Worm (Caenorhabditis elegans) whole organism, dauer: ENCODE measurements around the gene T23B12.11.

Experiments
- unc-62 ChIP-seq: sonication (generic microtip); optimal IDR thresholded peaks from 2 replicates; lab custom pipeline; 2017; ENCODE audit warnings: missing biosample characterization, missing genetic modification reagents, missing genetic modification characterization

Gene T23B12.11

ce11 chrV:8435292-8435691, 19.9 kb upstream of the T23B12.11 start:
- no peak for TF ChIP-seq unc-62

ce11 chrV:8437358-8437757, 17.8 kb upstream of the T23B12.11 start:
- TF ChIP-seq unc-62: no peak

- no peak for TF ChIP-seq unc-62
These were observed 10.8 kb upstream of the T23B12.11 start, which contains the start of gene lmd-3 for ce11 chrV:8444357-8444856. Gene lmd-3, minus strand, starts transcription at chrV:8444806.

- no peak for TF ChIP-seq unc-62
These were observed 9.6 kb upstream of the T23B12.11 start for ce11 chrV:8445636-8446035.

- TF ChIP-seq unc-62: no peak
These were observed 7.3 kb upstream of the T23B12.11 start, which contains the start of gene T23B12.5 for ce11 chrV:8447928-8448327. Gene T23B12.5, minus strand, starts transcription at chrV:8448028.

- no peak for TF ChIP-seq unc-62
These were observed 6.0 kb upstream of the T23B12.11 start for ce11 chrV:8449241-8449640.

- no peak for TF ChIP-seq unc-62
These were observed 4.5 kb upstream of the T23B12.11 start for ce11 chrV:8450690-8451089.

- no peak for TF ChIP-seq unc-62
These were observed 5.1 kb downstream of the T23B12.11 start, which contains the start of gene T23B12.6 for ce11 chrV:8460306-8460705. Gene T23B12.6, minus strand, starts transcription at chrV:8460419.

ce11 chrV:8460800-8461199, 5.6 kb downstream of the T23B12.11 start:
- TF ChIP-seq unc-62: no peak

ce11 chrV:8462074-8462473, 6.9 kb downstream of the T23B12.11 start, which contains the start of the genes dnj-22 and natc-1:
Gene dnj-22, minus strand, starts transcription at chrV:8462120.
Gene natc-1, plus strand, starts transcription at chrV:8462359.
- TF ChIP-seq unc-62: no peak

- TF ChIP-seq unc-62: no peak
These were observed 10.2 kb downstream of the T23B12.11 start, which contains the start of gene mrps-2 for ce11 chrV:8465386-8465785. Gene mrps-2, plus strand, starts transcription at chrV:8465686.

ce11 chrV:8467031-8467430, 11.8 kb downstream of the T23B12.11 start, which contains the start of gene mrpl-4:
Gene mrpl-4, plus strand, starts transcription at chrV:8467265.
- no peak for TF ChIP-seq unc-62

ce11 chrV:8468740-8469139, 13.5 kb downstream of the T23B12.11 start, which contains the start of gene phf-30:
Gene phf-30, plus strand, starts transcription at chrV:8469040.
- TF ChIP-seq unc-62: no peak

- TF ChIP-seq unc-62: no peak
These were observed 15.7 kb downstream of the T23B12.11 start, which contains the start of gene gplb-1 for ce11 chrV:8470906-8471305. Gene gplb-1, minus strand, starts transcription at chrV:8471242.

- no peak for TF ChIP-seq unc-62
These were observed 26.1 kb downstream of the T23B12.11 start for ce11 chrV:8481274-8481673.

ce11 chrV:8494260-8494939, 39.2 kb downstream of the T23B12.11 start, which contains the start of gene pxn-1:
Gene pxn-1, plus strand, starts transcription at chrV:8494889.
- no peak for TF ChIP-seq unc-62

- no peak for TF ChIP-seq unc-62
These were observed 39.9 kb downstream of the T23B12.11 start for ce11 chrV:8495106-8495505.

- no peak for TF ChIP-seq unc-62
These were observed 40.8 kb downstream of the T23B12.11 start for ce11 chrV:8495965-8496364.
